Fruit fly (Drosophila melanogaster) whole organism, embryonic: ENCODE results near the gene CG31245.

ENCODE experiments used
- Blimp-1 ChIP-seq: fragments of 200-800 bp; sonication (Bioruptor generic); optimal IDR thresholded peaks from 3 replicates; lab custom pipeline; 2018; ENCODE audit warnings: missing biosample characterization, missing genetic modification characterization, mild to moderate bottlenecking, moderate library complexity, missing genetic modification reagents
- CG10209 ChIP-seq: fragments of 200-800 bp; sonication (Bioruptor generic); optimal IDR thresholded peaks from 3 replicates; lab custom pipeline; 2017; ENCODE audit warnings: missing biosample characterization, mild to moderate bottlenecking, missing genetic modification characterization, missing genetic modification reagents
- CG10267 ChIP-seq: fragments of 200-800 bp; sonication (Bioruptor generic); optimal IDR thresholded peaks from 2 replicates; lab custom pipeline; 2018; ENCODE audit warnings: missing biosample characterization, mild to moderate bottlenecking, missing genetic modification characterization, moderate library complexity
- CG10462 ChIP-seq: fragments of 200-800 bp; sonication (Bioruptor generic); optimal IDR thresholded peaks from 2 replicates; lab custom pipeline; 2016; ENCODE audit warnings: missing biosample characterization, missing genetic modification characterization
- CG10979 ChIP-seq: fragments of 200-800 bp; sonication (Bioruptor generic); optimal IDR thresholded peaks from 2 replicates; lab custom pipeline; 2018; ENCODE audit warnings: missing biosample characterization, mild to moderate bottlenecking, missing genetic modification characterization, moderate library complexity
- CG11723 ChIP-seq: fragments of 200-800 bp; sonication (Bioruptor generic); optimal IDR thresholded peaks from 2 replicates; lab custom pipeline; 2017; ENCODE audit warnings: missing biosample characterization, mild to moderate bottlenecking, missing genetic modification characterization
- CG15696 ChIP-seq: fragments of 200-800 bp; sonication (Bioruptor generic); optimal IDR thresholded peaks from 2 replicates; lab custom pipeline; 2019; ENCODE audit warnings: missing biosample characterization, mild to moderate bottlenecking, missing genetic modification characterization, moderate library complexity
- CG16813 ChIP-seq: fragments of 200-800 bp; sonication (Bioruptor generic); IDR thresholded peaks from 3 replicates; pipeline ENCODE4 v1.3.6; 2022; ENCODE audit warnings: missing biosample characterization, missing genetic modification characterization; ENCODE audit not compliant: partially characterized antibody
- CG16863 ChIP-seq: fragments of 200-800 bp; sonication (Bioruptor generic); optimal IDR thresholded peaks from 3 replicates; lab custom pipeline; 2016; ENCODE audit warnings: missing biosample characterization, missing genetic modification characterization
- CG17186 ChIP-seq: fragments of 200-800 bp; sonication (Bioruptor generic); optimal IDR thresholded peaks from 3 replicates; lab custom pipeline; 2017; ENCODE audit warnings: missing biosample characterization, missing genetic modification reagents, missing genetic modification characterization
- CG18262 ChIP-seq: fragments of 200-800 bp; optimal IDR thresholded peaks from 3 replicates; lab custom pipeline; 2019; ENCODE audit warnings: missing biosample characterization, mild to moderate bottlenecking, missing genetic modification characterization, moderate library complexity
- CG1832 ChIP-seq: fragments of 200-800 bp; sonication (Bioruptor generic); optimal IDR thresholded peaks from 2 replicates; lab custom pipeline; 2017; ENCODE audit warnings: missing biosample characterization, mild to moderate bottlenecking, missing genetic modification characterization, inconsistent platforms
- CG2712 ChIP-seq: fragments of 200-800 bp; optimal IDR thresholded peaks from 3 replicates; lab custom pipeline; 2019; ENCODE audit warnings: missing biosample characterization, mild to moderate bottlenecking, missing genetic modification characterization, moderate library complexity
- CG30403 ChIP-seq: fragments of 200-800 bp; sonication (Bioruptor generic); optimal IDR thresholded peaks from 3 replicates; lab custom pipeline; 2016; ENCODE audit warnings: missing biosample characterization, missing genetic modification characterization
- CG31388 ChIP-seq: fragments of 200-800 bp; sonication (Bioruptor generic); optimal IDR thresholded peaks from 2 replicates; lab custom pipeline; 2016; ENCODE audit warnings: missing biosample characterization, missing genetic modification characterization
- CG4404 ChIP-seq: fragments of 200-800 bp; sonication (Bioruptor generic); IDR thresholded peaks from 2 replicates; pipeline ENCODE4 v1.3.6; 2022; ENCODE audit warnings: missing biosample characterization, missing genetic modification characterization
- CG4424 ChIP-seq: fragments of 200-800 bp; sonication (Bioruptor generic); optimal IDR thresholded peaks from 3 replicates; lab custom pipeline; 2016; ENCODE audit warnings: missing biosample characterization, missing genetic modification characterization
- CG4820 ChIP-seq: fragments of 200-800 bp; sonication (Bioruptor generic); optimal IDR thresholded peaks from 3 replicates; lab custom pipeline; 2016; ENCODE audit warnings: missing biosample characterization, missing genetic modification characterization
- CG5953 ChIP-seq: fragments of 200-800 bp; sonication (Bioruptor generic); IDR thresholded peaks from 2 replicates; pipeline ENCODE4 v1.3.6; 2022; ENCODE audit warnings: missing biosample characterization, missing genetic modification characterization
- CG6683 ChIP-seq: fragments of 200-800 bp; sonication (Bioruptor generic); optimal IDR thresholded peaks from 2 replicates; lab custom pipeline; 2017; ENCODE audit warnings: missing biosample characterization, mild to moderate bottlenecking, missing genetic modification characterization, missing genetic modification reagents
- CG9727 ChIP-seq: fragments of 200-800 bp; sonication (Bioruptor generic); optimal IDR thresholded peaks from 3 replicates; lab custom pipeline; 2017; ENCODE audit warnings: missing biosample characterization, mild to moderate bottlenecking, missing genetic modification characterization
- D ChIP-seq, 2 experiments: fragments of 200-800 bp in 1 of 2; fragments of >200 bp in 1 of 2; sonication (Bioruptor generic) in 1 of 2; optimal IDR thresholded peaks; 2 replicates in 1 of 2; 3 replicates in 1 of 2; lab custom pipeline; 2017; ENCODE audit warnings: mild to moderate bottlenecking in 1 of 2, missing biosample characterization in 1 of 2, missing genetic modification characterization in 1 of 2, missing genetic modification reagents in 1 of 2
- Gug ChIP-seq: fragments of 200-800 bp; sonication (Bioruptor generic); IDR thresholded peaks from 4 replicates; pipeline ENCODE4 v1.3.6; 2022; ENCODE audit warnings: missing biosample characterization, missing genetic modification characterization
- Hmr ChIP-seq: fragments of 200-800 bp; sonication (Bioruptor generic); optimal IDR thresholded peaks from 3 replicates; lab custom pipeline; 2017; ENCODE audit warnings: mild to moderate bottlenecking, missing biosample characterization, missing genetic modification reagents, missing genetic modification characterization
- MBD-R2 ChIP-seq: fragments of 200-800 bp; sonication (Bioruptor generic); IDR thresholded peaks from 2 replicates; pipeline ENCODE4 v1.3.6; 2022; ENCODE audit warnings: missing biosample characterization, missing genetic modification characterization
- Nf-YB ChIP-seq: fragments of 200-800 bp; sonication (Bioruptor generic); optimal IDR thresholded peaks from 3 replicates; lab custom pipeline; 2019; ENCODE audit warnings: missing biosample characterization, mild to moderate bottlenecking, missing genetic modification characterization, moderate library complexity
- Oli ChIP-seq: fragments of 200-800 bp; sonication (Bioruptor generic); optimal IDR thresholded peaks from 2 replicates; lab custom pipeline; 2018; ENCODE audit warnings: missing biosample characterization, mild to moderate bottlenecking, missing genetic modification characterization, moderate library complexity
- Ssrp ChIP-seq: fragments of 200-800 bp; sonication (Bioruptor generic); optimal IDR thresholded peaks from 2 replicates; lab custom pipeline; 2018; ENCODE audit warnings: missing biosample characterization, mild to moderate bottlenecking, missing genetic modification characterization, moderate library complexity
- Xrp1 ChIP-seq: fragments of 200-800 bp; sonication (Bioruptor generic); IDR thresholded peaks from 2 replicates; pipeline ENCODE4 v1.3.6; 2022; ENCODE audit warnings: missing biosample characterization, missing genetic modification characterization
- bcd ChIP-seq: fragments of 200-800 bp; sonication (Bioruptor generic); optimal IDR thresholded peaks from 2 replicates; lab custom pipeline; 2017; ENCODE audit warnings: missing biosample characterization, mild to moderate bottlenecking, missing genetic modification characterization
- bowl ChIP-seq: fragments of 200-800 bp; sonication (Bioruptor generic); IDR thresholded peaks from 2 replicates; pipeline ENCODE4 v1.3.6; 2022; ENCODE audit warnings: missing biosample characterization, missing genetic modification characterization
- cad ChIP-seq: fragments of >200 bp; optimal IDR thresholded peaks from 2 replicates; lab custom pipeline; 2017; ENCODE audit warnings: missing biosample characterization, missing genetic modification characterization
- dmrt11E ChIP-seq: fragments of 200-800 bp; sonication (Bioruptor generic); optimal IDR thresholded peaks from 3 replicates; lab custom pipeline; 2018; ENCODE audit warnings: missing biosample characterization, mild to moderate bottlenecking, missing genetic modification characterization, moderate library complexity
- ftz-f1 ChIP-seq: fragments of 200-800 bp; sonication (Bioruptor generic); optimal IDR thresholded peaks from 2 replicates; lab custom pipeline; 2016; ENCODE audit warnings: missing biosample characterization, missing genetic modification characterization
- gem ChIP-seq: fragments of 200-800 bp; sonication (Bioruptor generic); optimal IDR thresholded peaks from 2 replicates; lab custom pipeline; 2019; ENCODE audit warnings: missing biosample characterization, mild to moderate bottlenecking, missing genetic modification characterization, moderate library complexity
- gro ChIP-seq: fragments of 200-800 bp; sonication (Bioruptor generic); optimal IDR thresholded peaks from 2 replicates; lab custom pipeline; 2016; ENCODE audit warnings: missing biosample characterization, missing genetic modification characterization
- ham ChIP-seq: fragments of 200-800 bp; sonication (Bioruptor generic); IDR thresholded peaks from 2 replicates; pipeline ENCODE4 v1.3.6; 2022; ENCODE audit warnings: missing biosample characterization, missing genetic modification characterization
- jigr1 ChIP-seq: fragments of 200-800 bp; sonication (Bioruptor generic); IDR thresholded peaks from 3 replicates; pipeline ENCODE4 v1.3.6; 2022; ENCODE audit warnings: missing biosample characterization, missing genetic modification characterization
- nom ChIP-seq: fragments of 200-800 bp; sonication (Bioruptor generic); optimal IDR thresholded peaks from 2 replicates; lab custom pipeline; 2017; ENCODE audit warnings: missing biosample characterization, missing genetic modification characterization, mild to moderate bottlenecking, moderate library complexity, missing genetic modification reagents
- org-1 ChIP-seq: fragments of 200-800 bp; sonication (Bioruptor generic); optimal IDR thresholded peaks from 2 replicates; lab custom pipeline; 2017; ENCODE audit warnings: missing biosample characterization, missing genetic modification characterization
- phol ChIP-seq: fragments of 200-800 bp; sonication (Bioruptor generic); optimal IDR thresholded peaks from 3 replicates; lab custom pipeline; 2018; ENCODE audit warnings: missing biosample characterization, mild to moderate bottlenecking, missing genetic modification characterization, moderate library complexity
- prd ChIP-seq, 3 experiments: fragments of >200 bp in 2 of 3; fragments of 200-800 bp in 1 of 3; sonication (Bioruptor generic) in 1 of 3; optimal IDR thresholded peaks in 2 of 3; IDR thresholded peaks in 1 of 3; 2 replicates in 2 of 3; 3 replicates in 1 of 3; pipeline versions ENCODE4 v1.3.6 to Lab custom; 2017 to 2022; ENCODE audit warnings: missing biosample characterization in 1 of 3, missing genetic modification characterization in 1 of 3
- rib ChIP-seq: fragments of 200-800 bp; sonication (Bioruptor generic); IDR thresholded peaks from 2 replicates; pipeline ENCODE4 v1.3.6; 2022; ENCODE audit warnings: missing biosample characterization, missing genetic modification characterization
- vvl ChIP-seq: fragments of 200-800 bp; sonication (Bioruptor generic); IDR thresholded peaks from 2 replicates; pipeline ENCODE4 v1.3.6; 2022; ENCODE audit warnings: missing biosample characterization, missing genetic modification characterization
- zen ChIP-seq: fragments of 200-800 bp; sonication (Bioruptor generic); optimal IDR thresholded peaks from 3 replicates; lab custom pipeline; 2018; ENCODE audit warnings: missing biosample characterization, mild to moderate bottlenecking, missing genetic modification characterization, moderate library complexity
- zen2 ChIP-seq: fragments of 200-800 bp; sonication (Bioruptor generic); IDR thresholded peaks from 3 replicates; pipeline ENCODE4 v1.3.6; 2022; ENCODE audit warnings: missing biosample characterization, missing genetic modification characterization; ENCODE audit not compliant: partially characterized antibody

CG31245 gene

dm6 chr3R:19341779-19342178, 35.2 kb downstream of the CG31245 start (continued):
- no peak for TF ChIP-seq CG4820 (GFP tag; lab: Kevin White, UChicago)

dm6 chr3R:19340312-19341079, 36.5 kb downstream of the CG31245 start:
- TF ChIP-seq CG15696 (tag; lab: Kevin White, UChicago) = peak; percentile 74
- TF ChIP-seq cad (GFP tag; lab: Kevin White, UChicago) = peak; percentile 32
- TF ChIP-seq gem (tag; lab: Kevin White, UChicago) = peak; percentile 4
- TF ChIP-seq CG4404 (GFP tag; lab: Robert Waterston, UW) = peak; percentile 45
- no peak for TF ChIP-seq jigr1 (GFP tag; lab: Robert Waterston, UW)
- TF ChIP-seq CG9727 (GFP tag; lab: Kevin White, UChicago) = peak; percentile 48
- no peak for TF ChIP-seq CG5953
- TF ChIP-seq ham (GFP tag; lab: Robert Waterston, UW) = no peak
- TF ChIP-seq bcd (GFP tag; lab: Kevin White, UChicago) = no peak
- TF ChIP-seq Oli (tag; lab: Kevin White, UChicago) = no peak
- peak; percentile 14 for TF ChIP-seq CG10979 (tag; lab: Kevin White, UChicago)
- TF ChIP-seq CG16863 (GFP tag; lab: Kevin White, UChicago) = no peak
- peak; percentile 28 for TF ChIP-seq zen
- TF ChIP-seq phol = peak; percentile 1
- no peak for TF ChIP-seq prd (optimal IDR thresholded peaks at IDR 0.05; lab: Kevin White, UChicago)
- no peak; the same call in 2 of the 3 replicates for TF ChIP-seq prd (GFP tag; IDR thresholded peaks at IDR 0.05; lab: Robert Waterston, UW)
- TF ChIP-seq CG1832 = no peak
- TF ChIP-seq MBD-R2 = no peak
- TF ChIP-seq Hmr = no peak
- TF ChIP-seq CG17186 (GFP tag; lab: Kevin White, UChicago) = no peak
- TF ChIP-seq CG4424 = no peak
- peak; percentile 51 for TF ChIP-seq D (optimal IDR thresholded peaks at IDR 0.05; lab: Kevin White, UChicago)
- no peak for TF ChIP-seq D (GFP tag; optimal IDR thresholded peaks at IDR 0.05; lab: Kevin White, UChicago)
- no peak for TF ChIP-seq CG16813 (GFP tag; lab: Robert Waterston, UW)
- TF ChIP-seq Nf-YB (GFP tag; lab: Kevin White, UChicago) = no peak
- TF ChIP-seq CG31388 (GFP tag; lab: Kevin White, UChicago) = no peak
- no peak for TF ChIP-seq CG6683 (GFP tag; lab: Kevin White, UChicago)
- no peak for TF ChIP-seq bowl
- TF ChIP-seq CG30403 (GFP tag; lab: Kevin White, UChicago) = no peak
- peak; percentile 34 for TF ChIP-seq CG2712 (tag; lab: Kevin White, UChicago)
- TF ChIP-seq CG18262 (tag; lab: Kevin White, UChicago) = peak; percentile 38
- TF ChIP-seq Xrp1 (GFP tag; lab: Robert Waterston, UW) = 0 out of 2 replicates have a peak, but pooled peaks have one; percentile 11
- TF ChIP-seq CG10462 = no peak
- TF ChIP-seq Blimp-1 = no peak
- TF ChIP-seq rib = no peak
- peak; percentile 41 for TF ChIP-seq dmrt11E (tag; lab: Kevin White, UChicago)
- TF ChIP-seq nom (GFP tag; lab: Kevin White, UChicago) = no peak
- TF ChIP-seq CG10209 (GFP tag; lab: Kevin White, UChicago) = no peak
- TF ChIP-seq Gug (GFP tag; lab: Robert Waterston, UW) = no peak
- no peak for TF ChIP-seq zen2
- TF ChIP-seq Ssrp (tag; lab: Kevin White, UChicago) = no peak
- TF ChIP-seq org-1 (GFP tag; lab: Kevin White, UChicago) = no peak
- no peak for TF ChIP-seq vvl (GFP tag; lab: Robert Waterston, UW)
- TF ChIP-seq CG11723 = no peak
- TF ChIP-seq gro (GFP tag; lab: Kevin White, UChicago) = no peak
- TF ChIP-seq ftz-f1 = no peak
- TF ChIP-seq CG10267 (tag; lab: Kevin White, UChicago) = peak; percentile 13
